Worm (Caenorhabditis elegans) whole organism, L1 larva: ENCODE measurements around the gene T19B10.12.

Experiments
- C04F5.9 ChIP-seq: sonication (generic microtip); optimal IDR thresholded peaks from 2 replicates; lab custom pipeline; 2016; ENCODE audit warnings: missing genetic modification characterization, missing compliant biosample characterization
- C34B4.2 ChIP-seq: sonication (generic microtip); optimal IDR thresholded peaks from 2 replicates; lab custom pipeline; 2017; ENCODE audit warnings: mild to moderate bottlenecking, missing genetic modification characterization, missing compliant biosample characterization
- F16B12.6 ChIP-seq: fragments of 150-350 bp; optimal IDR thresholded peaks from 2 replicates; lab custom pipeline; 2014; ENCODE audit warnings: missing biosample characterization, missing genetic modification characterization
- alr-1 ChIP-seq: fragments of 200-800 bp; sonication (Bioruptor generic); optimal IDR thresholded peaks from 2 replicates; lab custom pipeline; 2018; ENCODE audit warnings: borderline replicate concordance, mild to moderate bottlenecking, missing genetic modification characterization, missing compliant biosample characterization
- aly-2 ChIP-seq: fragments of 150-350 bp; optimal IDR thresholded peaks from 2 replicates; lab custom pipeline; 2014; ENCODE audit warnings: missing biosample characterization, missing genetic modification characterization
- ama-1 ChIP-seq: fragments of 150-350 bp; optimal IDR thresholded peaks from 2 replicates; lab custom pipeline; 2014
- blmp-1 ChIP-seq: fragments of 150-350 bp; optimal IDR thresholded peaks from 2 replicates; lab custom pipeline; 2014; ENCODE audit warnings: missing biosample characterization, missing genetic modification characterization
- ceh-8 ChIP-seq: fragments of 200-800 bp; sonication (Bioruptor generic); optimal IDR thresholded peaks from 2 replicates; lab custom pipeline; 2018; ENCODE audit warnings: mild to moderate bottlenecking, missing genetic modification characterization, moderate library complexity, missing compliant biosample characterization
- ceh-82 ChIP-seq, 3 experiments: fragments of 150-350 bp in 1 of 3; sonication (generic microtip) in 2 of 3; optimal IDR thresholded peaks; 2 replicates each; lab custom pipeline; 2014 to 2017; ENCODE audit warnings: missing biosample characterization in 3 of 3, missing genetic modification characterization in 3 of 3
- ces-1 ChIP-seq: fragments of 150-350 bp; optimal IDR thresholded peaks from 2 replicates; lab custom pipeline; 2014; ENCODE audit warnings: missing biosample characterization, missing genetic modification reagents, missing genetic modification characterization
- dpl-1 ChIP-seq, 3 experiments: fragments of 150-350 bp in 2 of 3; sonication (generic microtip) in 1 of 3; optimal IDR thresholded peaks; 2 replicates each; lab custom pipeline; 2014 to 2017; ENCODE audit warnings: missing biosample characterization in 3 of 3, missing genetic modification characterization in 3 of 3, missing genetic modification reagents in 3 of 3
- dsc-1 ChIP-seq: sonication (generic microtip); optimal IDR thresholded peaks from 2 replicates; lab custom pipeline; 2016; ENCODE audit warnings: mild to moderate bottlenecking, missing genetic modification characterization, missing compliant biosample characterization
- efl-3 ChIP-seq: fragments of 200-800 bp; sonication (Bioruptor generic); optimal IDR thresholded peaks from 2 replicates; lab custom pipeline; 2018; ENCODE audit warnings: mild to moderate bottlenecking, missing genetic modification characterization, missing compliant biosample characterization
- egl-13 ChIP-seq: sonication (generic microtip); optimal IDR thresholded peaks from 2 replicates; lab custom pipeline; 2016; ENCODE audit warnings: missing genotype, missing genetic modification reagents, missing genetic modification characterization, missing compliant biosample characterization
- egl-27 ChIP-seq, 2 experiments: fragments of 150-350 bp in 1 of 2; sonication (generic microtip); optimal IDR thresholded peaks; 3 replicates each; lab custom pipeline; 2017 to 2018; ENCODE audit warnings: missing biosample characterization in 2 of 2, missing genetic modification characterization in 2 of 2, missing genetic modification reagents in 2 of 2
- elt-2 ChIP-seq: sonication (generic microtip); optimal IDR thresholded peaks from 2 replicates; lab custom pipeline; 2016; ENCODE audit warnings: missing genetic modification characterization, mild to moderate bottlenecking, inconsistent platforms, missing compliant biosample characterization, missing genetic modification reagents
- ets-5 ChIP-seq: fragments of 200-800 bp; sonication (Bioruptor generic); IDR thresholded peaks from 2 replicates; pipeline ENCODE4 v1.3.6; 2022; ENCODE audit warnings: missing genetic modification characterization, missing compliant biosample characterization
- fkh-10 ChIP-seq: sonication (generic microtip); optimal IDR thresholded peaks from 2 replicates; lab custom pipeline; 2017; ENCODE audit warnings: missing biosample characterization, missing genetic modification reagents, missing genetic modification characterization
- fkh-8 ChIP-seq: sonication (generic microtip); optimal IDR thresholded peaks from 2 replicates; lab custom pipeline; 2016; ENCODE audit warnings: mild to moderate bottlenecking, missing genetic modification characterization, missing compliant biosample characterization
- fos-1 ChIP-seq: fragments of 150-350 bp; optimal IDR thresholded peaks from 2 replicates; lab custom pipeline; 2014; ENCODE audit warnings: missing biosample characterization, missing genetic modification characterization
- grh-1 ChIP-seq: fragments of 200-800 bp; sonication (Bioruptor generic); IDR thresholded peaks from 2 replicates; pipeline ENCODE4 v1.3.6; 2022; ENCODE audit warnings: missing genetic modification reagents, missing genetic modification characterization, missing compliant biosample characterization
- hlh-17 ChIP-seq: fragments of 200-800 bp; sonication (Bioruptor generic); optimal IDR thresholded peaks from 2 replicates; lab custom pipeline; 2018; ENCODE audit warnings: missing genetic modification characterization, mild to moderate bottlenecking, missing compliant biosample characterization, moderate library complexity, borderline replicate concordance
- hlh-4 ChIP-seq: sonication (generic microtip); optimal IDR thresholded peaks from 2 replicates; lab custom pipeline; 2016; ENCODE audit warnings: mild to moderate bottlenecking, missing genetic modification characterization, missing compliant biosample characterization
- hpl-2 ChIP-seq: fragments of 150-350 bp; optimal IDR thresholded peaks from 2 replicates; lab custom pipeline; 2014; ENCODE audit warnings: missing biosample characterization, missing genetic modification reagents, missing genetic modification characterization
- irx-1 ChIP-seq: sonication (generic microtip); optimal IDR thresholded peaks from 2 replicates; lab custom pipeline; 2016; ENCODE audit warnings: missing genetic modification characterization, missing compliant biosample characterization
- isw-1 ChIP-seq: fragments of 200-800 bp; sonication (Bioruptor generic); IDR thresholded peaks from 2 replicates; pipeline ENCODE4 v1.3.6; 2022; ENCODE audit warnings: missing genetic modification characterization, missing compliant biosample characterization
- lin-14 ChIP-seq: fragments of 200-800 bp; sonication (Bioruptor generic); optimal IDR thresholded peaks from 2 replicates; lab custom pipeline; 2018; ENCODE audit warnings: mild to moderate bottlenecking, missing genetic modification characterization, moderate library complexity, missing compliant biosample characterization
- lin-15B ChIP-seq: fragments of 150-350 bp; sonication (generic microtip); optimal IDR thresholded peaks from 3 replicates; lab custom pipeline; 2014; ENCODE audit warnings: missing biosample characterization, missing genetic modification characterization
- lir-3 ChIP-seq: sonication (generic microtip); optimal IDR thresholded peaks from 2 replicates; lab custom pipeline; 2016; ENCODE audit warnings: mild to moderate bottlenecking, missing genetic modification characterization, moderate library complexity, missing compliant biosample characterization; ENCODE audit not compliant: poor library complexity
- lsy-2 ChIP-seq, 2 experiments: fragments of 150-350 bp; optimal IDR thresholded peaks; 2 replicates each; lab custom pipeline; 2014; ENCODE audit warnings: missing biosample characterization in 2 of 2, missing genetic modification characterization in 2 of 2
- mab-9 ChIP-seq: fragments of 200-800 bp; sonication (Bioruptor generic); IDR thresholded peaks from 2 replicates; pipeline ENCODE4 v1.3.6; 2022; ENCODE audit warnings: missing genetic modification reagents, missing genetic modification characterization, missing compliant biosample characterization
- mep-1 ChIP-seq: fragments of 150-350 bp; optimal IDR thresholded peaks from 2 replicates; lab custom pipeline; 2014; ENCODE audit warnings: missing biosample characterization, missing genetic modification characterization
- nhr-11 ChIP-seq: fragments of 150-350 bp; optimal IDR thresholded peaks from 2 replicates; lab custom pipeline; 2014; ENCODE audit warnings: missing biosample characterization, missing genetic modification characterization
- nhr-19 ChIP-seq: fragments of 200-800 bp; sonication (Bioruptor generic); conservative IDR thresholded peaks from 2 replicates; pipeline ENCODE4 v1.3.6; 2022; ENCODE audit warnings: missing genetic modification characterization, missing compliant biosample characterization
- nhr-237 ChIP-seq: fragments of 150-350 bp; optimal IDR thresholded peaks from 2 replicates; lab custom pipeline; 2014; ENCODE audit warnings: missing biosample characterization, missing genetic modification characterization
- nhr-28 ChIP-seq: fragments of 150-350 bp; optimal IDR thresholded peaks from 2 replicates; lab custom pipeline; 2014; ENCODE audit warnings: missing biosample characterization, missing genetic modification characterization
- nhr-71 ChIP-seq: sonication (generic microtip); optimal IDR thresholded peaks from 2 replicates; lab custom pipeline; 2016; ENCODE audit warnings: mild to moderate bottlenecking, missing genetic modification characterization, moderate library complexity, missing compliant biosample characterization
- nhr-76 ChIP-seq: sonication (generic microtip); optimal IDR thresholded peaks from 2 replicates; lab custom pipeline; 2017; ENCODE audit warnings: missing biosample characterization, missing genetic modification characterization
- nhr-84 ChIP-seq: sonication (generic microtip); optimal IDR thresholded peaks from 2 replicates; lab custom pipeline; 2017; ENCODE audit warnings: missing biosample characterization, missing genetic modification characterization
- nhr-90 ChIP-seq: sonication (generic microtip); optimal IDR thresholded peaks from 2 replicates; lab custom pipeline; 2016; ENCODE audit warnings: mild to moderate bottlenecking, missing genetic modification characterization, missing compliant biosample characterization; ENCODE audit not compliant: poor library complexity
- pax-3 ChIP-seq: fragments of 200-800 bp; sonication (Bioruptor generic); optimal IDR thresholded peaks from 2 replicates; lab custom pipeline; 2018; ENCODE audit warnings: mild to moderate bottlenecking, missing genetic modification characterization, moderate library complexity, missing compliant biosample characterization
- snpc-4 ChIP-seq: fragments of 150-350 bp; optimal IDR thresholded peaks from 2 replicates; lab custom pipeline; 2014; ENCODE audit warnings: missing biosample characterization, missing genetic modification characterization
- sox-4 ChIP-seq: sonication (generic microtip); optimal IDR thresholded peaks from 2 replicates; lab custom pipeline; 2016; ENCODE audit warnings: missing genetic modification characterization, missing compliant biosample characterization
- sptf-1 ChIP-seq: fragments of 150-350 bp; optimal IDR thresholded peaks from 2 replicates; lab custom pipeline; 2014; ENCODE audit warnings: missing biosample characterization, missing genetic modification characterization
- tlp-1 ChIP-seq: fragments of 150-350 bp; optimal IDR thresholded peaks from 2 replicates; lab custom pipeline; 2014; ENCODE audit warnings: missing biosample characterization, missing genetic modification characterization
- unc-30 ChIP-seq: sonication (generic microtip); optimal IDR thresholded peaks from 2 replicates; lab custom pipeline; 2017; ENCODE audit warnings: missing biosample characterization, missing genetic modification characterization
- unc-86 ChIP-seq: sonication (generic microtip); optimal IDR thresholded peaks from 2 replicates; lab custom pipeline; 2016; ENCODE audit warnings: missing genetic modification characterization, missing compliant biosample characterization
- unc-98 ChIP-seq: fragments of 200-800 bp; sonication (Bioruptor generic); IDR thresholded peaks from 2 replicates; pipeline ENCODE4 v1.3.6; 2022; ENCODE audit warnings: missing genetic modification characterization, missing compliant biosample characterization
- vab-15 ChIP-seq: sonication (generic microtip); optimal IDR thresholded peaks from 2 replicates; lab custom pipeline; 2017; ENCODE audit warnings: missing genotype, mild to moderate bottlenecking, missing genetic modification characterization, missing compliant biosample characterization
- zip-4 ChIP-seq: fragments of 200-800 bp; sonication (Bioruptor generic); optimal IDR thresholded peaks from 2 replicates; lab custom pipeline; 2018; ENCODE audit warnings: mild to moderate bottlenecking, missing genetic modification characterization, moderate library complexity, missing compliant biosample characterization
- ztf-11 ChIP-seq, 2 experiments: sonication (generic microtip); optimal IDR thresholded peaks; 2 replicates each; lab custom pipeline; 2016 to 2017; ENCODE audit warnings: missing genetic modification characterization in 2 of 2, missing biosample characterization in 1 of 2, missing compliant biosample characterization in 1 of 2
- ztf-4 ChIP-seq: fragments of 150-350 bp; optimal IDR thresholded peaks from 2 replicates; lab custom pipeline; 2014; ENCODE audit warnings: missing biosample characterization, missing genetic modification characterization

The T19B10.12 gene

DNA sequence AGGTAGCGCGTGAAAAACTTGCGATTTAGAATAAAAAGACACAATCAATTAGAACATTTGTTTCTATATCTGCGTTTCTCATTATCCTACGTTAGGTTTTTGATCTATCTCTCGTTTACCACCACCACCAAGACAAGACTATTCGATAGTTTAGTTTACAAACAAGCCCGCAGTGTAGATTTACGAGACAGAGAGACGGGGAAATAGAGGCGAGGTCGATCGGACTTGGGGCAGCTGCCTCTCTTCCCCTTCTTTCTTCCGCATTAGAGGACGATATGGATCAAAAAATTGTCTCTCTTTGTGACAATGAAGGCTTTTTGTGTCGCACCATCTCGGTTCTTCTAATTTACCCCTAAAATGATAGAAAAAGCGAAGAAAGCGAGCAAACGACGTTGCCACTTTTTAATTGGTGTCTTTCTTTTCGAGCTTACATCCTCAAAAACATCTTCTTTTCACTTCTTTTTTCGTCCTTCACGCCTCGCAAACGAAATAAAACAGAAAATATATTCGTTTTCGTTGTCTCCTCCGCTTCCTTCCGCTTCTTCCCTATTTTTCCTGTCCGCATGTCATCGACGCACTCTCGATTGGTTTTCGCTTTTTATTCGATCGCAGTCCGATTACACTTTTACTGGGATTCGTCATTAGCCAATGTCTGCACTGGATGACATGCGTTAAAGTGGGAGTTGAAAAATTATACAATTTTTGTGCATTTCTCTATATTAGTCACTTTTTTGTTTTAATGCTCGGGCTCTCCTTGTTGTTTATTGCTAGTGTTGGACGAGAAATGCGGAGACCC lies 30.8 kb downstream of the T19B10.12 start (continued):
- TF ChIP-seq unc-98 (GFP tag; lab: Robert Waterston, UW) (no peak), blmp-1 (peak; percentile 97), isw-1 (GFP tag; lab: Robert Waterston, UW) (no peak), ets-5 (GFP tag; lab: Robert Waterston, UW) (no peak), lir-3 (tag; lab: Kevin White, UChicago) (no peak), irx-1 (tag; lab: Kevin White, UChicago) (peak; percentile 21), lin-14 (peak; percentile 78), unc-86 (tag; lab: Kevin White, UChicago) (no peak), mep-1 (peak; percentile 66), fkh-10 (GFP tag; lab: Kevin White, UChicago) (no peak), egl-13 (tag; lab: Kevin White, UChicago) (no peak), nhr-19 (no peak), dsc-1 (no peak), ztf-11 (tag; optimal IDR thresholded peaks at IDR 0.05; lab: Kevin White, UChicago) (no peak), fos-1 (tag; lab: Kevin White, UChicago) (no peak), egl-27 (tag; optimal IDR thresholded peaks at IDR 0.05; lab: Kevin White, UChicago) (no peak), mab-9 (no peak), alr-1 (tag; lab: Kevin White, UChicago) (no peak), grh-1 (no peak), aly-2 (tag; lab: Kevin White, UChicago) (no peak), dpl-1 (GFP tag; optimal IDR thresholded peaks at IDR 0.05; lab: Kevin White, UChicago) (peak in 1 of 3 experiments; percentile 9), nhr-84 (no peak), zip-4 (GFP tag; lab: Kevin White, UChicago) (no peak), C34B4.2 (no peak), C04F5.9 (tag; lab: Kevin White, UChicago) (no peak), fkh-8 (tag; lab: Kevin White, UChicago) (no peak), tlp-1 (no peak), nhr-71 (tag; lab: Kevin White, UChicago) (no peak), efl-3 (GFP tag; lab: Kevin White, UChicago) (no peak), nhr-76 (tag; lab: Kevin White, UChicago) (no peak), nhr-237 (no peak), ceh-8 (GFP tag; lab: Kevin White, UChicago) (no peak), ceh-82 (tag; optimal IDR thresholded peaks at IDR 0.05; lab: Kevin White, UChicago) (peak in 1 of 3 experiments; percentile 8), nhr-90 (tag; lab: Kevin White, UChicago) (no peak), ztf-4 (tag; lab: Kevin White, UChicago) (no peak), nhr-28 (tag; lab: Kevin White, UChicago) (no peak), elt-2 (tag; lab: Kevin White, UChicago) (no peak), sptf-1 (no peak), lsy-2 (tag; optimal IDR thresholded peaks at IDR 0.05; lab: Kevin White, UChicago) (peak in 1 of 2 experiments; percentile 11), hpl-2 (GFP tag; lab: Kevin White, UChicago) (no peak), lin-15B (tag; lab: Kevin White, UChicago) (no peak), ama-1 (lab: Kevin White, UChicago) (no peak), pax-3 (tag; lab: Kevin White, UChicago) (no peak), hlh-17 (GFP tag; lab: Kevin White, UChicago) (no peak), nhr-11 (tag; lab: Kevin White, UChicago) (no peak), unc-30 (no peak), vab-15 (tag; lab: Kevin White, UChicago) (no peak), snpc-4 (tag; lab: Kevin White, UChicago) (no peak), hlh-4 (tag; lab: Kevin White, UChicago) (no peak), F16B12.6 (no peak), sox-4 (tag; lab: Kevin White, UChicago) (no peak), ces-1 (GFP tag; lab: Kevin White, UChicago) (no peak)
